Worm (Caenorhabditis elegans) whole organism, midembryonic: ENCODE data around the gene rbm-7.

Experiments used
- T22C8.4 ChIP-seq: fragments of 200-800 bp; sonication (Bioruptor generic); IDR thresholded peaks from 2 replicates; pipeline ENCODE4 v1.3.6; 2022; ENCODE audit warnings: missing genetic modification characterization, missing compliant biosample characterization
- cog-1 ChIP-seq: sonication (generic microtip); optimal IDR thresholded peaks from 2 replicates; lab custom pipeline; 2016; ENCODE audit warnings: missing genetic modification characterization, missing compliant biosample characterization
- flt-1 ChIP-seq: fragments of 200-800 bp; sonication (Bioruptor generic); IDR thresholded peaks from 2 replicates; pipeline ENCODE4 v1.3.6; 2022; ENCODE audit warnings: missing genetic modification characterization, missing compliant biosample characterization
- klf-2 ChIP-seq: fragments of 200-800 bp; sonication (Bioruptor generic); conservative IDR thresholded peaks from 2 replicates; pipeline ENCODE4 v1.3.6; 2022; ENCODE audit warnings: missing genetic modification reagents, missing genetic modification characterization, missing compliant biosample characterization
- med-1 ChIP-seq: sonication (generic microtip); optimal IDR thresholded peaks from 2 replicates; lab custom pipeline; 2017; ENCODE audit warnings: missing genetic modification characterization, mild to moderate bottlenecking, missing compliant biosample characterization, antibody characterized with exemption, missing genetic modification reagents; ENCODE audit not compliant: insufficient read depth
- tab-1 ChIP-seq: fragments of 200-800 bp; sonication (Bioruptor generic); IDR thresholded peaks from 2 replicates; pipeline ENCODE4 v1.3.6; 2022; ENCODE audit warnings: missing genetic modification characterization, missing compliant biosample characterization
- ztf-23 ChIP-seq: fragments of 200-800 bp; sonication (Bioruptor generic); IDR thresholded peaks from 2 replicates; pipeline ENCODE4 v1.3.6; 2022; ENCODE audit warnings: missing genetic modification reagents, missing genetic modification characterization, missing compliant biosample characterization
- ztf-29 ChIP-seq: fragments of 200-800 bp; sonication (Bioruptor generic); IDR thresholded peaks from 2 replicates; pipeline ENCODE4 v1.3.6; 2022; ENCODE audit warnings: missing genetic modification reagents, missing genetic modification characterization, missing compliant biosample characterization

DNA sequence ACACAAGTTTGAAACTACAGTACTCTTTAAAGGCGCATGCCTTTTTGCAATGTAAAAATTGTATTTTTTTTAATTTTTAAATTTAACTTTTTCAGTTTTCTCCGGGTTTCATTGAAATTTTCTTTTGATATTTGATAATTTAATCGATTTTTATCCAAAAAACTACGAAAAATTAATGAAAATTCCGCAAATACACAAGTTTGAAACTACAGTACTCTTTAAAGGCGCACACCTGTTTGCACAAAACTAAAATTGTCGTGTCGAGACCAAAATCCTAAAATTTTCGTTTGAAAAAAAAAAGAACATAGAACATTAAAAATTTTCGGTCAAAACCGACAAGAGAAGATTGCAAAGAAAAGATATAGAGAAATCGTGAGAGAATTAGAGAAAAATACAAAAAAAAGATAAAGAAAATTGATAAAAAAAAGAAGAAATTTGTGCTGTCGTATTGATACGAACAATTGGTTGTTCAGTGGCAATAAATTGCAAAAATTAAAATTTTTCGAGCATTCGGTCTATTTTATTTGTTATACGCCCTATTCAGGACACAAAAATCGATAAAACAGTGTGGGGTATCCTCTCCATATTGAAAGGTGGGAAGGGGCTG lies 35.9 kb upstream of the rbm-7 start:
- TF ChIP-seq cog-1 (tag; lab: Kevin White, UChicago) = no peak
- TF ChIP-seq ztf-29 = no peak
- TF ChIP-seq flt-1 (GFP tag; lab: Robert Waterston, UW) = no peak
- TF ChIP-seq T22C8.4 (GFP tag; lab: Robert Waterston, UW) = peak; percentile 66; the same call in 1 of the 2 replicates
- TF ChIP-seq klf-2 = no peak
- no peak for TF ChIP-seq tab-1 (GFP tag; lab: Robert Waterston, UW)
- no peak for TF ChIP-seq med-1 (GFP tag; lab: Kevin White, UChicago)
- TF ChIP-seq ztf-23 (GFP tag; lab: Robert Waterston, UW) = no peak
